Fruit fly (Drosophila melanogaster): Measurements from ENCODE around the gene CG31342.
A peak's percentile ranks its signal among the peaks of the same experiment; 100 is the strongest.

Gene CG31342

dm6 chr3R:12997550-12998233, 11.9 kb downstream of the CG31342 start, which contains the start of the genes CG17327, CG44194 and CG7518:
TSS of gene CG17327 (minus strand) at chr3R:12997726.
TSS of gene CG44194 (minus strand) at chr3R:12997726.
TSS of gene CG7518 (plus strand) at chr3R:12998089.
- TF ChIP-seq vvl (GFP tag; IDR thresholded peaks at IDR 0.05) (peak; percentile 21; the same call in 1 of the 2 replicates), D (optimal IDR thresholded peaks at IDR 0.05) (no peak), D (GFP tag; optimal IDR thresholded peaks at IDR 0.05) (no peak), B-H1 (GFP tag; IDR thresholded peaks at IDR 0.05) (no peak), CG9215 (GFP tag; IDR thresholded peaks at IDR 0.05) (no peak), psq (GFP tag; optimal IDR thresholded peaks at IDR 0.05) (no peak), dan (GFP tag; IDR thresholded peaks at IDR 0.05) (no peak), wek (GFP tag; optimal IDR thresholded peaks at IDR 0.05) (no peak), ewg (GFP tag; optimal IDR thresholded peaks at IDR 0.05) (no peak), D19A (tag; optimal IDR thresholded peaks at IDR 0.05) (no peak), sqz (GFP tag; optimal IDR thresholded peaks at IDR 0.05) (no peak), CG11696 (GFP tag; IDR thresholded peaks at IDR 0.05) (no peak), CG11723 (GFP tag; optimal IDR thresholded peaks at IDR 0.05) (no peak), tup (GFP tag; optimal IDR thresholded peaks at IDR 0.05) (no peak), ato (GFP tag; IDR thresholded peaks at IDR 0.05; ENCODE audit: partially characterized antibody) (no peak), luna (GFP tag; optimal IDR thresholded peaks at IDR 0.05) (no peak), lola (GFP tag; optimal IDR thresholded peaks at IDR 0.05) (peak in 1 of 3 experiments; percentile 52), rib (GFP tag; IDR thresholded peaks at IDR 0.05) (peak; percentile 77), CG3065 (GFP tag; optimal IDR thresholded peaks at IDR 0.05) (no peak), Sry-δ (GFP tag; optimal IDR thresholded peaks at IDR 0.05) (peak; percentile 60), CG3995 (GFP tag; optimal IDR thresholded peaks at IDR 0.05) (peak; percentile 83), CG17328 (GFP tag; IDR thresholded peaks at IDR 0.05) (no peak), CG6175 (GFP tag; IDR thresholded peaks at IDR 0.05) (no peak), CG1647 (GFP tag; optimal IDR thresholded peaks at IDR 0.05) (no peak), GATAe (GFP tag; conservative IDR thresholded peaks at IDR 0.05) (no peak), TFAM (GFP tag; optimal IDR thresholded peaks at IDR 0.05) (no peak), Lhr (GFP tag; optimal IDR thresholded peaks at IDR 0.05) (no peak), CG10431 (GFP tag; optimal IDR thresholded peaks at IDR 0.05) (no peak), crc (GFP tag; optimal IDR thresholded peaks at IDR 0.05) (no peak), CG9727 (GFP tag; optimal IDR thresholded peaks at IDR 0.05) (peak; percentile 32), trem (tag; optimal IDR thresholded peaks at IDR 0.05) (peak; percentile 38), CG9609 (GFP tag; optimal IDR thresholded peaks at IDR 0.05) (peak; percentile 5), CG12299 (tag; optimal IDR thresholded peaks at IDR 0.05) (no peak), inv (GFP tag; IDR thresholded peaks at IDR 0.05; ENCODE audit: partially characterized antibody) (no peak), kni (GFP tag; optimal IDR thresholded peaks at IDR 0.05) (no peak), HLH54F (GFP tag; optimal IDR thresholded peaks at IDR 0.05) (peak; percentile 40), unpg (GFP tag; optimal IDR thresholded peaks at IDR 0.05) (no peak), CG16815 (GFP tag; optimal IDR thresholded peaks at IDR 0.05) (no peak), CG12219 (GFP tag; optimal IDR thresholded peaks at IDR 0.05) (no peak), NC2α (GFP tag; optimal IDR thresholded peaks at IDR 0.05) (no peak), CG30020 (tag; optimal IDR thresholded peaks at IDR 0.05) (peak; percentile 85), Xbp1 (GFP tag; optimal IDR thresholded peaks at IDR 0.05) (no peak), NK7.1 (GFP tag; optimal IDR thresholded peaks at IDR 0.05) (no peak), CG12071 (GFP tag; optimal IDR thresholded peaks at IDR 0.05) (no peak), phol (tag; optimal IDR thresholded peaks at IDR 0.05) (peak; percentile 56), CG4424 (GFP tag; optimal IDR thresholded peaks at IDR 0.05) (no peak), BEAF-32 (GFP tag; optimal IDR thresholded peaks at IDR 0.05) (peak; percentile 77), CG42726 (GFP tag; IDR thresholded peaks at IDR 0.05; ENCODE audit: partially characterized antibody) (peak; percentile 51; the same call in 1 of the 2 replicates), CG13424 (tag; optimal IDR thresholded peaks at IDR 0.05) (peak; percentile 35), CG9876 (GFP tag; optimal IDR thresholded peaks at IDR 0.05) (no peak)
